Fruit fly (Drosophila melanogaster) whole organism, embryonic: ENCODE data around the gene Wdr62.

ENCODE experiments used
- Abd-B ChIP-seq: fragments of 200-800 bp; sonication (Bioruptor generic); optimal IDR thresholded peaks from 2 replicates; lab custom pipeline; 2018; ENCODE audit warnings: missing biosample characterization, mild to moderate bottlenecking, missing genetic modification characterization, moderate library complexity
- Aef1 ChIP-seq: fragments of 200-800 bp; sonication (Bioruptor generic); IDR thresholded peaks from 3 replicates; pipeline ENCODE4 v1.3.6; 2022; ENCODE audit warnings: missing biosample characterization, missing genetic modification characterization
- Blimp-1 ChIP-seq: fragments of 200-800 bp; sonication (Bioruptor generic); optimal IDR thresholded peaks from 3 replicates; lab custom pipeline; 2018; ENCODE audit warnings: missing biosample characterization, missing genetic modification characterization, mild to moderate bottlenecking, moderate library complexity, missing genetic modification reagents
- Bteb2 ChIP-seq: fragments of 200-800 bp; sonication (Bioruptor generic); optimal IDR thresholded peaks from 2 replicates; lab custom pipeline; 2016; ENCODE audit warnings: missing biosample characterization, missing genetic modification characterization
- CG11085 ChIP-seq: fragments of 200-800 bp; sonication (Bioruptor generic); IDR thresholded peaks from 2 replicates; pipeline ENCODE4 v1.3.6; 2022; ENCODE audit warnings: missing biosample characterization, missing genetic modification characterization
- CG1603 ChIP-seq: fragments of 200-800 bp; sonication (Bioruptor generic); optimal IDR thresholded peaks from 2 replicates; lab custom pipeline; 2019; ENCODE audit warnings: missing biosample characterization, mild to moderate bottlenecking, missing genetic modification characterization, moderate library complexity
- CG17385 ChIP-seq: fragments of 200-800 bp; sonication (Bioruptor generic); optimal IDR thresholded peaks from 3 replicates; lab custom pipeline; 2018; ENCODE audit warnings: missing biosample characterization, mild to moderate bottlenecking, missing genetic modification characterization
- CG2129 ChIP-seq: fragments of 200-800 bp; sonication (Bioruptor generic); IDR thresholded peaks from 2 replicates; pipeline ENCODE4 v1.3.6; 2022; ENCODE audit warnings: missing biosample characterization, missing genetic modification characterization; ENCODE audit not compliant: partially characterized antibody
- CG2712 ChIP-seq: fragments of 200-800 bp; optimal IDR thresholded peaks from 3 replicates; lab custom pipeline; 2019; ENCODE audit warnings: missing biosample characterization, mild to moderate bottlenecking, missing genetic modification characterization, moderate library complexity
- CG30020 ChIP-seq: fragments of 200-800 bp; optimal IDR thresholded peaks from 2 replicates; lab custom pipeline; 2019; ENCODE audit warnings: missing biosample characterization, mild to moderate bottlenecking, missing genetic modification characterization, moderate library complexity
- CG3281 ChIP-seq: fragments of 200-800 bp; sonication (Bioruptor generic); optimal IDR thresholded peaks from 3 replicates; lab custom pipeline; 2017; ENCODE audit warnings: missing biosample characterization, mild to moderate bottlenecking, missing genetic modification characterization
- CG34224 ChIP-seq: fragments of 200-800 bp; sonication (Bioruptor generic); IDR thresholded peaks from 3 replicates; pipeline ENCODE4 v1.3.6; 2022; ENCODE audit warnings: missing biosample characterization, missing genetic modification characterization; ENCODE audit not compliant: partially characterized antibody
- CG4617 ChIP-seq: fragments of 200-800 bp; sonication (Bioruptor generic); optimal IDR thresholded peaks from 3 replicates; lab custom pipeline; 2016; ENCODE audit warnings: missing biosample characterization, missing genetic modification characterization, borderline replicate concordance
- CG7271 ChIP-seq: fragments of 200-800 bp; sonication (Bioruptor generic); optimal IDR thresholded peaks from 2 replicates; lab custom pipeline; 2018; ENCODE audit warnings: missing biosample characterization, mild to moderate bottlenecking, missing genetic modification characterization, moderate library complexity
- CG9609 ChIP-seq: fragments of 200-800 bp; sonication (Bioruptor generic); optimal IDR thresholded peaks from 3 replicates; lab custom pipeline; 2016; ENCODE audit warnings: missing biosample characterization, missing genetic modification characterization
- Dfd ChIP-seq, 2 experiments: fragments of >200 bp; optimal IDR thresholded peaks; 2 replicates each; lab custom pipeline; 2017; ENCODE audit warnings: missing biosample characterization in 2 of 2, missing genetic modification characterization in 2 of 2
- E2f2 ChIP-seq: fragments of 200-800 bp; sonication (Bioruptor generic); IDR thresholded peaks from 2 replicates; pipeline ENCODE4 v1.3.6; 2022; ENCODE audit warnings: missing biosample characterization, missing genetic modification characterization
- ERR ChIP-seq: fragments of 200-800 bp; sonication (Bioruptor generic); optimal IDR thresholded peaks from 2 replicates; lab custom pipeline; 2016; ENCODE audit warnings: missing biosample characterization, missing genetic modification characterization
- Eip74EF ChIP-seq, 2 experiments: fragments of 200-800 bp in 1 of 2; fragments of >200 bp in 1 of 2; sonication (Bioruptor generic) in 1 of 2; optimal IDR thresholded peaks; 2 replicates each; lab custom pipeline; 2017 to 2019; ENCODE audit warnings: missing biosample characterization in 2 of 2, missing genetic modification characterization in 2 of 2, mild to moderate bottlenecking in 1 of 2, moderate library complexity in 1 of 2
- HLH3B ChIP-seq: fragments of 200-800 bp; sonication (Bioruptor generic); IDR thresholded peaks from 2 replicates; pipeline ENCODE4 v1.3.6; 2022; ENCODE audit warnings: missing biosample characterization, missing genetic modification characterization
- HmgZ ChIP-seq: fragments of 200-800 bp; sonication (Bioruptor generic); optimal IDR thresholded peaks from 2 replicates; lab custom pipeline; 2018; ENCODE audit warnings: missing biosample characterization, mild to moderate bottlenecking, missing genetic modification characterization
- Hmx ChIP-seq: fragments of 200-800 bp; sonication (Bioruptor generic); optimal IDR thresholded peaks from 2 replicates; lab custom pipeline; 2016; ENCODE audit warnings: missing biosample characterization, missing genetic modification characterization
- Hr3 ChIP-seq: fragments of 200-800 bp; sonication (Bioruptor generic); optimal IDR thresholded peaks from 3 replicates; lab custom pipeline; 2016; ENCODE audit warnings: missing biosample characterization, missing genetic modification characterization
- Hr78 ChIP-seq, 2 experiments: fragments of 200-800 bp in 1 of 2; fragments of >200 bp in 1 of 2; sonication (Bioruptor generic) in 1 of 2; optimal IDR thresholded peaks; 2 replicates each; lab custom pipeline; 2017 to 2019; ENCODE audit warnings: missing biosample characterization in 2 of 2, missing genetic modification characterization in 2 of 2, mild to moderate bottlenecking in 1 of 2, moderate library complexity in 1 of 2
- MBD-R2 ChIP-seq: fragments of 200-800 bp; sonication (Bioruptor generic); IDR thresholded peaks from 2 replicates; pipeline ENCODE4 v1.3.6; 2022; ENCODE audit warnings: missing biosample characterization, missing genetic modification characterization
- Rfx ChIP-seq: fragments of 200-800 bp; sonication (Bioruptor generic); IDR thresholded peaks from 2 replicates; pipeline ENCODE4 v1.3.6; 2022; ENCODE audit warnings: missing biosample characterization, missing genetic modification characterization
- Xbp1 ChIP-seq: fragments of 200-800 bp; sonication (Bioruptor generic); optimal IDR thresholded peaks from 3 replicates; lab custom pipeline; 2016; ENCODE audit warnings: missing biosample characterization, mild to moderate bottlenecking, missing genetic modification characterization
- aop ChIP-seq: fragments of 200-800 bp; sonication (Bioruptor generic); IDR thresholded peaks from 2 replicates; pipeline ENCODE4 v1.3.6; 2022; ENCODE audit warnings: missing biosample characterization, missing genetic modification characterization
- bigmax ChIP-seq: fragments of 200-800 bp; sonication (Bioruptor generic); optimal IDR thresholded peaks from 2 replicates; lab custom pipeline; 2018; ENCODE audit warnings: missing biosample characterization, mild to moderate bottlenecking, missing genetic modification characterization
- chn ChIP-seq: fragments of 200-800 bp; sonication (Bioruptor generic); optimal IDR thresholded peaks from 2 replicates; lab custom pipeline; 2016; ENCODE audit warnings: missing biosample characterization, missing genetic modification characterization
- corto ChIP-seq: fragments of 200-800 bp; sonication (Bioruptor generic); optimal IDR thresholded peaks from 2 replicates; lab custom pipeline; 2016; ENCODE audit warnings: missing biosample characterization, mild to moderate bottlenecking, missing genetic modification characterization, moderate library complexity
- crc ChIP-seq: fragments of 200-800 bp; sonication (Bioruptor generic); optimal IDR thresholded peaks from 2 replicates; lab custom pipeline; 2016; ENCODE audit warnings: missing biosample characterization, missing genetic modification characterization
- danr ChIP-seq: fragments of 200-800 bp; sonication (Bioruptor generic); IDR thresholded peaks from 2 replicates; pipeline ENCODE4 v1.3.6; 2022; ENCODE audit warnings: missing biosample characterization, missing genetic modification characterization
- en ChIP-seq: fragments of 200-800 bp; sonication (Bioruptor generic); optimal IDR thresholded peaks from 2 replicates; lab custom pipeline; 2016; ENCODE audit warnings: missing biosample characterization, missing genetic modification characterization
- exex ChIP-seq: fragments of 200-800 bp; sonication (Bioruptor generic); optimal IDR thresholded peaks from 4 replicates; lab custom pipeline; 2018; ENCODE audit warnings: missing biosample characterization, mild to moderate bottlenecking, missing genetic modification characterization, moderate library complexity
- fd102C ChIP-seq: fragments of 200-800 bp; sonication (Bioruptor generic); optimal IDR thresholded peaks from 2 replicates; lab custom pipeline; 2018; ENCODE audit warnings: missing biosample characterization, mild to moderate bottlenecking, missing genetic modification characterization, moderate library complexity
- fru ChIP-seq: fragments of >200 bp; optimal IDR thresholded peaks from 2 replicates; lab custom pipeline; 2017
- gsb ChIP-seq: fragments of 200-800 bp; sonication (Bioruptor generic); IDR thresholded peaks from 2 replicates; pipeline ENCODE4 v1.3.6; 2022; ENCODE audit warnings: missing biosample characterization, missing genetic modification characterization
- jigr1 ChIP-seq: fragments of 200-800 bp; sonication (Bioruptor generic); IDR thresholded peaks from 3 replicates; pipeline ENCODE4 v1.3.6; 2022; ENCODE audit warnings: missing biosample characterization, missing genetic modification characterization
- jing ChIP-seq: fragments of 200-800 bp; sonication (Bioruptor generic); optimal IDR thresholded peaks from 2 replicates; lab custom pipeline; 2018; ENCODE audit warnings: missing biosample characterization, mild to moderate bottlenecking, missing genetic modification characterization
- lbe ChIP-seq: fragments of 200-800 bp; sonication (Bioruptor generic); optimal IDR thresholded peaks from 2 replicates; lab custom pipeline; 2016; ENCODE audit warnings: missing biosample characterization, mild to moderate bottlenecking, missing genetic modification characterization
- nom ChIP-seq: fragments of 200-800 bp; sonication (Bioruptor generic); optimal IDR thresholded peaks from 2 replicates; lab custom pipeline; 2017; ENCODE audit warnings: missing biosample characterization, missing genetic modification characterization, mild to moderate bottlenecking, moderate library complexity, missing genetic modification reagents
- pnt ChIP-seq: fragments of 200-800 bp; sonication (Bioruptor generic); optimal IDR thresholded peaks from 3 replicates; lab custom pipeline; 2016; ENCODE audit warnings: missing biosample characterization, missing genetic modification characterization
- rib ChIP-seq: fragments of 200-800 bp; sonication (Bioruptor generic); IDR thresholded peaks from 2 replicates; pipeline ENCODE4 v1.3.6; 2022; ENCODE audit warnings: missing biosample characterization, missing genetic modification characterization
- stc ChIP-seq: fragments of 200-800 bp; sonication (Bioruptor generic); IDR thresholded peaks from 2 replicates; pipeline ENCODE4 v1.3.6; 2022; ENCODE audit warnings: missing biosample characterization, missing genetic modification characterization
- tll ChIP-seq, 2 experiments: fragments of 200-800 bp in 1 of 2; fragments of >200 bp in 1 of 2; sonication (Bioruptor generic) in 1 of 2; optimal IDR thresholded peaks; 2 replicates each; lab custom pipeline; 2017 to 2019; ENCODE audit warnings: missing biosample characterization in 2 of 2, missing genetic modification characterization in 2 of 2, mild to moderate bottlenecking in 1 of 2, moderate library complexity in 1 of 2
- unpg ChIP-seq: fragments of 200-800 bp; sonication (Bioruptor generic); optimal IDR thresholded peaks from 3 replicates; lab custom pipeline; 2018; ENCODE audit warnings: missing biosample characterization, mild to moderate bottlenecking, missing genetic modification characterization, moderate library complexity
- vfl ChIP-seq: fragments of 200-800 bp; sonication (Bioruptor generic); optimal IDR thresholded peaks from 2 replicates; lab custom pipeline; 2016; ENCODE audit warnings: missing biosample characterization, missing genetic modification characterization
- zfh1 ChIP-seq: fragments of 200-800 bp; sonication (Bioruptor generic); IDR thresholded peaks from 3 replicates; pipeline ENCODE4 v1.3.6; 2022; ENCODE audit warnings: missing biosample characterization, missing genetic modification characterization

Gene Wdr62

DNA sequence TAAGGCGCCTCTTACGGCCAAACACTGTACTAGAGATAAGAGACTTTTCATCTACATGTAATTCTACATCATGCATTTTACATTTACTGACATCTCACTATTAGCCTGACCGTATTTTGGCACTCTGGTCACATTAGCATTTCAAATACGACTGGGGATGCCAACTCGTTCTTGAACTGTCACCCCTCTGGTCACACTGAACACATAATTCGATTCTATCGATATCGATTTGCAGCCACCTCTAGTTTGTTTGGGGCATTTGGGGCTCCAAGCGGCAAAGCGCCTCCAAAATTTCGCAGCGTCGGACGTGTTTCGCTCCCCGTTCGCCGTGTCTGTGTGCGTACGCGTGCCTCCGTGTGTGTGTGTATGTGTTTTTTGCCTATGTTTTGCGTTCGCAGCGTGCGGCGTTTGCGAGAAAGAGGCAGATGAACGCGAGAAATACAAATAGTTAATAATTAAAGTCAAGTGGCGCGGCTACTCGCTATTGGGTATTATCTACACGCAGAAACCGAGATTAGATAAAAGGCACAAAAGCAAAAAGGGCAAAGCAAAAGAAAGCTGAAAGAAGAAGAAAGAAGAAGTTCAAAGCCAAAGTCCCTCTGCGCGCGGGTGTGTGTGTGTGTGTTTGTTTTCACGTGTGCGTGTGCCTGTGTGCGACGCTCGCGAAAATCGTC is at the start of gene Wdr62 (continued):
- peak in 1 of 2 experiments; percentile 50 for TF ChIP-seq Eip74EF (GFP tag; optimal IDR thresholded peaks at IDR 0.05; lab: Kevin White, UChicago)
- peak; percentile 51 for TF ChIP-seq CG3281 (GFP tag; lab: Kevin White, UChicago)
- TF ChIP-seq en (GFP tag; lab: Kevin White, UChicago): no peak
- TF ChIP-seq fd102C (GFP tag; lab: Kevin White, UChicago): no peak
- TF ChIP-seq Bteb2 (GFP tag; lab: Kevin White, UChicago): peak; percentile 9
- TF ChIP-seq bigmax (GFP tag; lab: Kevin White, UChicago): peak; percentile 32
- TF ChIP-seq gsb: peak; percentile 40; the same call in 1 of the 2 replicates
- peak; percentile 90 for TF ChIP-seq CG17385
- TF ChIP-seq nom (GFP tag; lab: Kevin White, UChicago): peak; percentile 75
- peak; percentile 15 for TF ChIP-seq CG4617 (GFP tag; lab: Kevin White, UChicago)
- TF ChIP-seq Abd-B (GFP tag; lab: Kevin White, UChicago): peak; percentile 40
- no peak for TF ChIP-seq crc (GFP tag; lab: Kevin White, UChicago)
- TF ChIP-seq zfh1 (GFP tag; lab: Robert Waterston, UW): peak; percentile 42; the same call in 1 of the 3 replicates
- peak; percentile 48 for TF ChIP-seq ERR
- TF ChIP-seq HLH3B: no peak; the same call in 1 of the 2 replicates
- TF ChIP-seq danr: no peak
- TF ChIP-seq Hmx (GFP tag; lab: Kevin White, UChicago): no peak
- peak; percentile 79 for TF ChIP-seq E2f2 (GFP tag; lab: Robert Waterston, UW)
- no peak for TF ChIP-seq corto (GFP tag; lab: Kevin White, UChicago)
- TF ChIP-seq CG11085 (GFP tag; lab: Robert Waterston, UW): no peak
- TF ChIP-seq CG30020 (tag; lab: Kevin White, UChicago): no peak
- no peak for TF ChIP-seq jigr1 (GFP tag; lab: Robert Waterston, UW)
- peak; percentile 21 for TF ChIP-seq CG9609 (GFP tag; lab: Kevin White, UChicago)
- TF ChIP-seq CG2712 (tag; lab: Kevin White, UChicago): peak; percentile 76
- TF ChIP-seq stc (GFP tag; lab: Robert Waterston, UW): peak; percentile 48; the same call in 1 of the 2 replicates
- peak; percentile 57 for TF ChIP-seq lbe (GFP tag; lab: Kevin White, UChicago)
- TF ChIP-seq jing (GFP tag; lab: Kevin White, UChicago): no peak
- TF ChIP-seq rib: peak; percentile 91
- peak in 1 of 2 experiments; percentile 49 for TF ChIP-seq Hr78 (GFP tag; optimal IDR thresholded peaks at IDR 0.05; lab: Kevin White, UChicago)
- peak; percentile 20 for TF ChIP-seq vfl (GFP tag; lab: Kevin White, UChicago)
- peak; percentile 53 for TF ChIP-seq Rfx
- peak; percentile 15 for TF ChIP-seq CG7271 (tag; lab: Kevin White, UChicago)
- TF ChIP-seq chn: peak; percentile 19
- TF ChIP-seq exex (tag; lab: Kevin White, UChicago): peak; percentile 57
- no peak for TF ChIP-seq Aef1 (GFP tag; lab: Robert Waterston, UW)
- TF ChIP-seq Xbp1 (GFP tag; lab: Kevin White, UChicago): peak; percentile 41
- TF ChIP-seq Blimp-1: no peak
- no peak for TF ChIP-seq CG2129 (GFP tag; lab: Robert Waterston, UW)
- peak; percentile 46 for TF ChIP-seq unpg (GFP tag; lab: Kevin White, UChicago)
- TF ChIP-seq aop: no peak
- no peak for TF ChIP-seq Dfd (GFP tag; optimal IDR thresholded peaks at IDR 0.05; lab: Kevin White, UChicago)
- no peak for TF ChIP-seq fru (lab: Kevin White, UChicago)
- peak; percentile 7 for TF ChIP-seq Hr3 (GFP tag; lab: Kevin White, UChicago)
- TF ChIP-seq CG1603 (tag; lab: Kevin White, UChicago): peak; percentile 82
- peak; percentile 67; the same call in 2 of the 3 replicates for TF ChIP-seq CG34224 (GFP tag; lab: Robert Waterston, UW)
- TF ChIP-seq HmgZ (tag; lab: Kevin White, UChicago): peak; percentile 72
- peak in 1 of 2 experiments; percentile 39 for TF ChIP-seq tll (GFP tag; optimal IDR thresholded peaks at IDR 0.05; lab: Kevin White, UChicago)
- peak; percentile 63 for TF ChIP-seq MBD-R2 (GFP tag; lab: Robert Waterston, UW)
- TF ChIP-seq pnt (GFP tag; lab: Kevin White, UChicago): no peak
